Worm (Caenorhabditis elegans) whole organism, young adult: Measurements from ENCODE around the gene egl-46.

Source experiments
- B0019.2 ChIP-seq: fragments of 200-800 bp; sonication (Bioruptor generic); conservative IDR thresholded peaks from 2 replicates; pipeline ENCODE4 v1.3.6; 2022; ENCODE audit warnings: missing genetic modification reagents, missing genetic modification characterization, missing compliant biosample characterization
- F37B4.10 ChIP-seq: fragments of 200-800 bp; sonication (Bioruptor generic); IDR thresholded peaks from 2 replicates; pipeline ENCODE4 v1.3.6; 2022; ENCODE audit warnings: missing genetic modification characterization, missing compliant biosample characterization
- F52B5.7 ChIP-seq: sonication (generic microtip); optimal IDR thresholded peaks from 2 replicates; lab custom pipeline; 2016; ENCODE audit warnings: mild to moderate bottlenecking, missing genetic modification characterization, missing compliant biosample characterization
- F57C9.4 ChIP-seq: sonication (generic microtip); optimal IDR thresholded peaks from 2 replicates; lab custom pipeline; 2017; ENCODE audit warnings: mild to moderate bottlenecking, missing genetic modification characterization, missing compliant biosample characterization
- K12H6.12 ChIP-seq: fragments of 200-800 bp; sonication (Bioruptor generic); optimal IDR thresholded peaks from 2 replicates; lab custom pipeline; 2018; ENCODE audit warnings: mild to moderate bottlenecking, missing genetic modification characterization, missing compliant biosample characterization
- T07F8.4 ChIP-seq: sonication (generic microtip); optimal IDR thresholded peaks from 2 replicates; lab custom pipeline; 2016; ENCODE audit warnings: mild to moderate bottlenecking, missing genetic modification characterization, moderate library complexity, missing compliant biosample characterization
- Y53F4B.3 ChIP-seq: fragments of 200-800 bp; sonication (Bioruptor generic); IDR thresholded peaks from 2 replicates; pipeline ENCODE4 v1.3.6; 2022; ENCODE audit warnings: missing genetic modification reagents, missing genetic modification characterization, missing compliant biosample characterization
- akir-1 ChIP-seq: fragments of 200-800 bp; sonication (Bioruptor generic); optimal IDR thresholded peaks from 2 replicates; lab custom pipeline; 2018; ENCODE audit warnings: mild to moderate bottlenecking, missing genetic modification characterization, moderate library complexity, missing compliant biosample characterization
- ama-1 ChIP-seq, 3 experiments: fragments of 150-350 bp in 1 of 3; sonication (generic microtip) in 2 of 3; optimal IDR thresholded peaks; 2 replicates each; lab custom pipeline; 2014 to 2018; ENCODE audit warnings: missing biosample characterization in 2 of 3, missing genetic modification characterization in 2 of 3, missing genetic modification reagents in 2 of 3
- aptf-2 ChIP-seq: fragments of 200-800 bp; sonication (Bioruptor generic); conservative IDR thresholded peaks from 2 replicates; pipeline ENCODE4 v1.3.6; 2022; ENCODE audit warnings: missing genetic modification reagents, missing genetic modification characterization, missing compliant biosample characterization
- ceh-100 ChIP-seq: fragments of 200-800 bp; sonication (Bioruptor generic); IDR thresholded peaks from 2 replicates; pipeline ENCODE4 v1.3.6; 2022; ENCODE audit warnings: missing genetic modification reagents, missing genetic modification characterization, missing compliant biosample characterization
- ceh-27 ChIP-seq: fragments of 200-800 bp; sonication (Bioruptor generic); optimal IDR thresholded peaks from 2 replicates; lab custom pipeline; 2018; ENCODE audit warnings: mild to moderate bottlenecking, missing genetic modification characterization, moderate library complexity, missing compliant biosample characterization
- ceh-58 ChIP-seq: fragments of 200-800 bp; sonication (Bioruptor generic); IDR thresholded peaks from 2 replicates; pipeline ENCODE4 v1.3.6; 2022; ENCODE audit warnings: missing genetic modification characterization, missing compliant biosample characterization
- ceh-79 ChIP-seq: sonication (generic microtip); optimal IDR thresholded peaks from 2 replicates; lab custom pipeline; 2017; ENCODE audit warnings: mild to moderate bottlenecking, missing genetic modification characterization, missing compliant biosample characterization
- dox-1 ChIP-seq: fragments of 200-800 bp; sonication (Bioruptor generic); IDR thresholded peaks from 2 replicates; pipeline ENCODE4 v1.3.6; 2022; ENCODE audit warnings: missing genetic modification reagents, missing genetic modification characterization, missing compliant biosample characterization
- dpff-1 ChIP-seq: sonication (generic microtip); optimal IDR thresholded peaks from 2 replicates; lab custom pipeline; 2017; ENCODE audit warnings: mild to moderate bottlenecking, missing genetic modification characterization, missing compliant biosample characterization
- efl-1 ChIP-seq: fragments of 150-350 bp; optimal IDR thresholded peaks from 2 replicates; lab custom pipeline; 2014; ENCODE audit warnings: missing biosample characterization, missing genetic modification reagents, missing genetic modification characterization
- ekl-4 ChIP-seq: fragments of 200-800 bp; sonication (Bioruptor generic); IDR thresholded peaks from 2 replicates; pipeline ENCODE4 v1.3.6; 2022; ENCODE audit warnings: missing genetic modification reagents, missing genetic modification characterization, missing compliant biosample characterization
- gei-17 ChIP-seq: fragments of 200-800 bp; sonication (Bioruptor generic); optimal IDR thresholded peaks from 2 replicates; lab custom pipeline; 2018; ENCODE audit warnings: mild to moderate bottlenecking, missing genetic modification characterization, missing compliant biosample characterization
- him-1 ChIP-seq: sonication (generic microtip); optimal IDR thresholded peaks from 2 replicates; lab custom pipeline; 2016; ENCODE audit warnings: missing genotype, missing genetic modification reagents, missing genetic modification characterization, missing compliant biosample characterization
- hlh-12 ChIP-seq: sonication (generic microtip); optimal IDR thresholded peaks from 2 replicates; lab custom pipeline; 2016; ENCODE audit warnings: missing genetic modification characterization, missing compliant biosample characterization
- hmg-1.2 ChIP-seq: fragments of 200-800 bp; sonication (Bioruptor generic); IDR thresholded peaks from 2 replicates; pipeline ENCODE4 v1.3.6; 2022; ENCODE audit warnings: missing genetic modification reagents, missing genetic modification characterization, missing compliant biosample characterization
- hsf-1 ChIP-seq: fragments of 200-800 bp; sonication (Bioruptor generic); IDR thresholded peaks from 2 replicates; pipeline ENCODE4 v1.3.6; 2022; ENCODE audit warnings: missing genetic modification reagents, missing genetic modification characterization, missing compliant biosample characterization
- let-526 ChIP-seq: fragments of 200-800 bp; sonication (Bioruptor generic); IDR thresholded peaks from 2 replicates; pipeline ENCODE4 v1.3.6; 2022; ENCODE audit warnings: missing genetic modification reagents, missing genetic modification characterization, missing compliant biosample characterization
- let-607 ChIP-seq, 2 experiments: fragments of 200-800 bp in 1 of 2; sonication (Bioruptor generic) in 1 of 2; sonication (generic microtip) in 1 of 2; optimal IDR thresholded peaks; 2 replicates each; lab custom pipeline; 2016 to 2018; ENCODE audit warnings: mild to moderate bottlenecking in 2 of 2, missing compliant biosample characterization in 2 of 2, missing genetic modification characterization in 2 of 2, moderate library complexity in 2 of 2, missing genotype in 1 of 2
- lin-35 ChIP-seq, 3 experiments: fragments of 150-350 bp in 2 of 3; sonication (generic microtip) in 1 of 3; optimal IDR thresholded peaks; 2 replicates each; lab custom pipeline; 2014 to 2018; ENCODE audit warnings: missing biosample characterization in 3 of 3, missing genetic modification characterization in 3 of 3, missing genetic modification reagents in 3 of 3
- mel-28 ChIP-seq: sonication (generic microtip); optimal IDR thresholded peaks from 2 replicates; lab custom pipeline; 2016; ENCODE audit warnings: borderline replicate concordance, mild to moderate bottlenecking, missing genetic modification characterization, missing compliant biosample characterization
- nfya-2 ChIP-seq: fragments of 200-800 bp; sonication (Bioruptor generic); IDR thresholded peaks from 2 replicates; pipeline ENCODE4 v1.3.6; 2022; ENCODE audit warnings: missing genetic modification reagents, missing genetic modification characterization, missing compliant biosample characterization
- nhr-120 ChIP-seq: fragments of 200-800 bp; sonication (Bioruptor generic); IDR thresholded peaks from 2 replicates; pipeline ENCODE4 v1.3.6; 2022; ENCODE audit warnings: missing genetic modification characterization, missing compliant biosample characterization
- nhr-80 ChIP-seq: sonication (generic microtip); optimal IDR thresholded peaks from 2 replicates; lab custom pipeline; 2016; ENCODE audit warnings: missing genetic modification characterization, missing compliant biosample characterization
- nhr-90 ChIP-seq: sonication (generic microtip); optimal IDR thresholded peaks from 2 replicates; lab custom pipeline; 2016; ENCODE audit warnings: missing genotype, mild to moderate bottlenecking, missing genetic modification characterization, missing compliant biosample characterization
- pbrm-1 ChIP-seq: fragments of 200-800 bp; sonication (Bioruptor generic); IDR thresholded peaks from 2 replicates; pipeline ENCODE4 v1.3.6; 2022; ENCODE audit warnings: missing genetic modification reagents, missing genetic modification characterization, missing compliant biosample characterization
- pha-4 ChIP-seq: fragments of 150-350 bp; sonication (generic microtip); optimal IDR thresholded peaks from 2 replicates; lab custom pipeline; 2014; ENCODE audit warnings: missing biosample characterization, missing genetic modification reagents, missing genetic modification characterization
- repo-1 ChIP-seq: sonication (generic microtip); optimal IDR thresholded peaks from 2 replicates; lab custom pipeline; 2017; ENCODE audit warnings: mild to moderate bottlenecking, missing genetic modification characterization, missing compliant biosample characterization
- snpc-4 ChIP-seq, 5 experiments: fragments of 150-350 bp in 1 of 5; sonication (generic microtip) in 4 of 5; optimal IDR thresholded peaks; 2 replicates each; lab custom pipeline; 2014 to 2018; ENCODE audit warnings: missing genetic modification characterization in 5 of 5, missing biosample characterization in 3 of 5, antibody characterized with exemption in 2 of 5, mild to moderate bottlenecking in 2 of 5, missing compliant biosample characterization in 2 of 5, missing genotype in 2 of 5, moderate library complexity in 2 of 5, missing genetic modification reagents in 1 of 5
- tbp1 ChIP-seq: fragments of 200-800 bp; sonication (Bioruptor generic); optimal IDR thresholded peaks from 2 replicates; lab custom pipeline; 2018; ENCODE audit warnings: mild to moderate bottlenecking, missing genetic modification characterization, missing compliant biosample characterization
- zim-3 ChIP-seq: sonication (generic microtip); optimal IDR thresholded peaks from 2 replicates; lab custom pipeline; 2017; ENCODE audit warnings: mild to moderate bottlenecking, missing genetic modification characterization, moderate library complexity, missing compliant biosample characterization
- ztf-18 ChIP-seq: sonication (generic microtip); optimal IDR thresholded peaks from 2 replicates; lab custom pipeline; 2016; ENCODE audit warnings: missing genotype, mild to moderate bottlenecking, missing genetic modification characterization, missing compliant biosample characterization
- ztf-22 ChIP-seq: fragments of 200-800 bp; sonication (Bioruptor generic); optimal IDR thresholded peaks from 2 replicates; lab custom pipeline; 2018; ENCODE audit warnings: mild to moderate bottlenecking, missing genetic modification characterization, moderate library complexity, missing compliant biosample characterization
- ztf-3 ChIP-seq: fragments of 200-800 bp; sonication (Bioruptor generic); optimal IDR thresholded peaks from 2 replicates; lab custom pipeline; 2018; ENCODE audit warnings: mild to moderate bottlenecking, missing genetic modification characterization, missing compliant biosample characterization

The egl-46 gene

DNA sequence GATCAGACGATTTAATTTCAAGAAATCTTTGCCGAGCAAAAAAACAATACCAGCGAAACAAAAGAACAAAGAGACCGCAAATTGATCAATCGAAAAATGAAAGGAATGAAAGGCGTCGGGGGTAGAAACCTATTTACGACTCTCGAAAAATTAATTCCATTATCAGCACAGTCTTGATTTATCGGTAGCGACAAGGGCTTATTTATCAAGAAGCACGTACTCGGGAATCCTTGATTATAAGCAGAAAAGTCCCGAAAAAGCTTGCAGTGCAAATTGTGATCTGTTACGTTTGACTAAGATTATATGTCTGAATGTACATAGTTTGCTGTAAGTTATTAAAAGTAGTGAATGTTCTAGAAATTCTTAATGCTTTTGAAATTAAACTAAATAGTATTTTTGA lies 14.8 kb downstream of the egl-46 start:
- TF ChIP-seq nhr-120 (GFP tag; lab: Robert Waterston, UW) (no peak), nhr-80 (tag; lab: Kevin White, UChicago) (peak; percentile 33)

DNA sequence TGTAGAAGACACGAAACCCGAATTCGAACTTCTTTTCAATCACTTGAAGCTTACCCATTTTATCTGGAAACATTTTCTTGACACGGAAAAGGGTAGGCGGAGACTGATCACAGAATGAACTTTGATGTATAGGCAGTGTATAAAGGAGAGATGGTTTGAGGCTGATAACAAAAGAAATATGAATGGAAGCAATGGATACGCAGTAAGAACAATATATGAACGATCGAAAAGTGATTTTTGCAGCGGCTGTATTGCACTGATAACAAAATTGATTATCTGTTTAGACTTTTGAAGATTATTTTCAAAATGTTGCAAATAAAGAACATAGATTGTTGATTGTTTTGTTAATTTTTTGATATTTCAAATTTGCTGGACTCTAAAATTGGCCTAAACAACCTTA lies 15.6 kb downstream of the egl-46 start, which contains the start of gene pmp-5:
Gene pmp-5 (minus strand): TSS at position 63 of the 400 bp plus-strand sequence.
- TF ChIP-seq nhr-80 (tag; lab: Kevin White, UChicago) (peak; percentile 82), ceh-100 (no peak), ztf-22 (GFP tag; lab: Kevin White, UChicago) (peak; percentile 38), ekl-4 (GFP tag; lab: Robert Waterston, UW) (no peak), nhr-120 (GFP tag; lab: Robert Waterston, UW) (no peak), let-526 (GFP tag; lab: Robert Waterston, UW) (no peak), ama-1 (optimal IDR thresholded peaks at IDR 0.05; lab: Kevin White, UChicago) (no peak), ama-1 (GFP tag; optimal IDR thresholded peaks at IDR 0.05; lab: Kevin White, UChicago) (no peak), akir-1 (no peak), dox-1 (GFP tag; lab: Robert Waterston, UW) (peak; percentile 19; the same call in 1 of the 2 replicates)

DNA sequence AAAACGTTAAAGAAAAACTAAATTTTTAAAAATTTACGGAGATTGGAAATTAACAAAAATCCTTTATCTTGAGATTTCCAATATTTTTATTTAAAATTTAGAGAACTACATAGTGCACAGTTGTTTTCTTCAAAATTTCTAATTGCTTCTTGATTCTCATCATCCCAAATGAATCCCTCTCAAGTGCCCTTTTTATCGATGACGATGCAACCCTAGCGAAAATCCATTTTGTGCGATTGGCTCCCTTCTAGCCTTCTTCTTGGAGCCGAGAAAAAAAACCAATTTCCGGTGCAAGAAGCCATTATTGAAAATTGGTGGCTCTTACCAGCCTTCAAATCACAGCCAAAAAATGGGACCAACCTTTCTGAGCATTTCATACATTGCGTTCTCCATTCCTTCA lies 18.9 kb downstream of the egl-46 start:
- TF ChIP-seq nhr-90 (tag; lab: Kevin White, UChicago) (no peak), K12H6.12 (tag; lab: Kevin White, UChicago) (no peak), him-1 (tag; lab: Kevin White, UChicago) (no peak), hmg-1.2 (0 out of 2 replicates have a peak, but pooled peaks have one; percentile 16)

DNA sequence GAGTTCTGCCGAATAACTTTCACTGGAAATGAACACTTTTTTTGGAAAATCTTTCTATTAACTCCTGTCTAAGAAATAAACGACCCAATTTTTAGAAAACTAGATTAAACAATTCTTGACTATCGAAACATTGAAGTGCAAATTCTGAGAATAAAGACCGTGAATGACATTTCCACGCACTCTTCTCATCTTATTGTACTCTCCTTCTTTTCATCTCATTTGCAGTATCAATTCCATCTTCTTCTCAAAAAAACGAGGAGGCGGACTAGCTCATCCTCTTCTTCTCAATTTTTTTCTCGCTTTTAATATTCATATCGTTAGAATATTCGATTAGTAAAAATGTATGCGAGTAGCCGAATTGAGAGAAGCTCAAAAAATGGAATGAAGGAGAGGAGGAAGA lies 19.7 kb downstream of the egl-46 start:
- TF ChIP-seq hsf-1 (0 out of 2 replicates have a peak, but pooled peaks have one; percentile 25), hlh-12 (tag; lab: Kevin White, UChicago) (no peak), repo-1 (tag; lab: Kevin White, UChicago) (peak; percentile 23)

DNA sequence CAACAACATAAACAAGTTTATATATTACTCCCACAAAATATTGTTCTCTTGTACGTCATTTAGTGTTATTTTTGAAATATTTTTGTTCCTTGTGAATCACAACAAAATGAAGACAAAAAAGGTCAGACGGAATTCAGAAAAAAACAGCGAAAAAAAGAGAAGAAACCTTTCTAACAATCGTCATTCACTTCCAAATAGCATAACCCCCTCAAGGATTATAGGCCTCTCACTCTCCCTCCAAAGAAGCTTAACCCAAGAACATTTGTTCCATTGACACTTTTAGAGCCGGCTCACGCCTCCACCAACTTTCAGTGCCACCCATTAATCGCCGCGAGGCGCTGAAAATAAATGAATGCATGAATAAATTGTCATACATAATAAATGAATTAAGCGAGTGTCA lies 21.8 kb downstream of the egl-46 start:
- TF ChIP-seq tbp1 (GFP tag; lab: Kevin White, UChicago) (no peak), ceh-100 (no peak)

DNA sequence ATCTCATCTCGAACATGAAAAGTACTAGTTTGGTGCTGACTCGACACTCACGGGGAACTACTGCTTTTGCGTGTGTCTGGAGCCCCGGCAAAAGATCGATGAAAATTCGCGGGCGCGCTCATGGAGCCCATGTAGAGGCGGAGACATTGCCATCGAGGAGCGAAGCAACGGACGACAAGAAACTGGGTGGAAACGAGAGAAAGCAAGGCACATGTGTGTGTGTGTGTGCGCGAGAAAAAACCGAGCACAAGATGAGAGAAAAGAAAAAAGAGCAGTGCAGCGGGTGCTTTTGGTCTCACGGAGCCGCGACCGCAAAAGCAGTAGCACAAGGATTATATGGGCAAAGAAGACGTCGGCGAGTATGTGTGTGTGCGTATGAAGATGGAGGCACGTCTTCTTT lies 22.6 kb downstream of the egl-46 start:
- TF ChIP-seq pbrm-1 (GFP tag; lab: Robert Waterston, UW) (no peak), dpff-1 (tag; lab: Kevin White, UChicago) (no peak), T07F8.4 (tag; lab: Kevin White, UChicago) (no peak), F37B4.10 (GFP tag; lab: Robert Waterston, UW) (no peak), zim-3 (tag; lab: Kevin White, UChicago) (no peak), gei-17 (GFP tag; lab: Kevin White, UChicago) (no peak), Y53F4B.3 (GFP tag; lab: Robert Waterston, UW) (no peak), F52B5.7 (no peak), ceh-58 (GFP tag; lab: Robert Waterston, UW) (no peak), mel-28 (tag; lab: Kevin White, UChicago) (no peak), ztf-18 (tag; lab: Kevin White, UChicago) (no peak), let-607 (tag; optimal IDR thresholded peaks at IDR 0.05; lab: Kevin White, UChicago) (no peak), efl-1 (GFP tag; lab: Kevin White, UChicago) (no peak), B0019.2 (no peak), ceh-27 (GFP tag; lab: Kevin White, UChicago) (peak; percentile 21), pha-4 (tag; lab: Kevin White, UChicago) (no peak), ztf-3 (no peak), ceh-79 (tag; lab: Kevin White, UChicago) (no peak), F57C9.4 (tag; lab: Kevin White, UChicago) (no peak), lin-35 (GFP tag; optimal IDR thresholded peaks at IDR 0.05; lab: Kevin White, UChicago) (no peak), hsf-1 (no peak), nfya-2 (GFP tag; lab: Robert Waterston, UW) (no peak), snpc-4 (GFP tag; optimal IDR thresholded peaks at IDR 0.05; lab: Kevin White, UChicago) (no peak), snpc-4 (tag; optimal IDR thresholded peaks at IDR 0.05; lab: Kevin White, UChicago) (peak in 2 of 4 experiments; percentile 7 to 35), aptf-2 (GFP tag; lab: Robert Waterston, UW) (no peak)
